Fruit fly (Drosophila melanogaster) whole organism, embryonic: ENCODE data around the gene GABA-B-R2.
A peak's percentile ranks its signal among the peaks of the same experiment; 100 is the strongest.

ENCODE experiments used
- B-H2 ChIP-seq: fragments of 200-800 bp; sonication (Bioruptor generic); optimal IDR thresholded peaks from 2 replicates; lab custom pipeline; 2018; ENCODE audit warnings: missing biosample characterization, mild to moderate bottlenecking, missing genetic modification characterization
- Bdp1 ChIP-seq: fragments of 200-800 bp; sonication (Bioruptor generic); optimal IDR thresholded peaks from 3 replicates; lab custom pipeline; 2016; ENCODE audit warnings: missing biosample characterization, missing genetic modification characterization
- CG11398 ChIP-seq: fragments of 200-800 bp; sonication (Bioruptor generic); optimal IDR thresholded peaks from 2 replicates; lab custom pipeline; 2016; ENCODE audit warnings: missing biosample characterization, missing genetic modification characterization
- CG12659 ChIP-seq: fragments of 200-800 bp; sonication (Bioruptor generic); optimal IDR thresholded peaks from 3 replicates; lab custom pipeline; 2017; ENCODE audit warnings: mild to moderate bottlenecking, missing biosample characterization, missing genetic modification reagents, missing genetic modification characterization
- CG15269 ChIP-seq: fragments of 200-800 bp; sonication (Bioruptor generic); optimal IDR thresholded peaks from 2 replicates; lab custom pipeline; 2018; ENCODE audit warnings: missing biosample characterization, mild to moderate bottlenecking, missing genetic modification characterization, moderate library complexity
- CG15514 ChIP-seq: fragments of 200-800 bp; sonication (Bioruptor generic); optimal IDR thresholded peaks from 3 replicates; lab custom pipeline; 2017; ENCODE audit warnings: missing biosample characterization, missing genetic modification characterization, mild to moderate bottlenecking, moderate library complexity, missing genetic modification reagents
- CG16813 ChIP-seq: fragments of 200-800 bp; sonication (Bioruptor generic); IDR thresholded peaks from 3 replicates; pipeline ENCODE4 v1.3.6; 2022; ENCODE audit warnings: missing biosample characterization, missing genetic modification characterization; ENCODE audit not compliant: partially characterized antibody
- CG17328 ChIP-seq: fragments of 200-800 bp; sonication (Bioruptor generic); IDR thresholded peaks from 2 replicates; pipeline ENCODE4 v1.3.6; 2022; ENCODE audit warnings: missing biosample characterization, missing genetic modification characterization
- CG18619 ChIP-seq: fragments of 200-800 bp; sonication (Bioruptor generic); optimal IDR thresholded peaks from 3 replicates; lab custom pipeline; 2017; ENCODE audit warnings: missing biosample characterization, mild to moderate bottlenecking, missing genetic modification characterization
- CG2116 ChIP-seq: fragments of 200-800 bp; sonication (Bioruptor generic); optimal IDR thresholded peaks from 3 replicates; lab custom pipeline; 2018; ENCODE audit warnings: missing biosample characterization, mild to moderate bottlenecking, missing genetic modification characterization
- CG34376 ChIP-seq: fragments of 200-800 bp; sonication (Bioruptor generic); optimal IDR thresholded peaks from 2 replicates; lab custom pipeline; 2018; ENCODE audit warnings: missing biosample characterization, mild to moderate bottlenecking, missing genetic modification characterization
- CG5245 ChIP-seq: fragments of 200-800 bp; sonication (Bioruptor generic); optimal IDR thresholded peaks from 3 replicates; lab custom pipeline; 2016; ENCODE audit warnings: missing biosample characterization, missing genetic modification characterization
- CG6654 ChIP-seq: fragments of 200-800 bp; sonication (Bioruptor generic); optimal IDR thresholded peaks from 2 replicates; lab custom pipeline; 2017; ENCODE audit warnings: missing biosample characterization, mild to moderate bottlenecking, missing genetic modification characterization
- CG7372 ChIP-seq: fragments of 200-800 bp; sonication (Bioruptor generic); IDR thresholded peaks from 2 replicates; pipeline ENCODE4 v1.3.6; 2022; ENCODE audit warnings: missing biosample characterization, missing genetic modification characterization
- CG7556 ChIP-seq: fragments of 200-800 bp; sonication (Bioruptor generic); optimal IDR thresholded peaks from 2 replicates; lab custom pipeline; 2017; ENCODE audit warnings: missing biosample characterization, mild to moderate bottlenecking, missing genetic modification characterization
- CG8359 ChIP-seq: fragments of 200-800 bp; sonication (Bioruptor generic); optimal IDR thresholded peaks from 2 replicates; lab custom pipeline; 2017; ENCODE audit warnings: missing biosample characterization, mild to moderate bottlenecking, missing genetic modification characterization, borderline replicate concordance
- Deaf1 ChIP-seq: fragments of 200-800 bp; optimal IDR thresholded peaks from 3 replicates; lab custom pipeline; 2019; ENCODE audit warnings: missing biosample characterization, mild to moderate bottlenecking, missing genetic modification characterization, moderate library complexity
- GATAe ChIP-seq: fragments of 200-800 bp; sonication (Bioruptor generic); conservative IDR thresholded peaks from 2 replicates; pipeline ENCODE4 v1.3.6; 2022; ENCODE audit warnings: missing biosample characterization, missing genetic modification characterization
- Hey ChIP-seq: fragments of 200-800 bp; sonication (Bioruptor generic); optimal IDR thresholded peaks from 3 replicates; lab custom pipeline; 2018; ENCODE audit warnings: missing biosample characterization, mild to moderate bottlenecking, missing genetic modification characterization
- Lhr ChIP-seq: fragments of 200-800 bp; sonication (Bioruptor generic); optimal IDR thresholded peaks from 3 replicates; lab custom pipeline; 2017; ENCODE audit warnings: mild to moderate bottlenecking, missing biosample characterization, missing genetic modification reagents, missing genetic modification characterization
- Med ChIP-seq: fragments of 200-800 bp; sonication (Bioruptor generic); peaks from one replicate; lab custom pipeline; 2016; ENCODE audit warnings: missing biosample characterization, missing genetic modification characterization, mild to moderate bottlenecking, inconsistent platforms, moderate library complexity
- Mes4 ChIP-seq: fragments of 200-800 bp; sonication (Bioruptor generic); optimal IDR thresholded peaks from 2 replicates; lab custom pipeline; 2016; ENCODE audit warnings: missing biosample characterization, missing genetic modification characterization
- NfI ChIP-seq: fragments of 200-800 bp; sonication (Bioruptor generic); optimal IDR thresholded peaks from 3 replicates; lab custom pipeline; 2018; ENCODE audit warnings: missing biosample characterization, mild to moderate bottlenecking, missing genetic modification characterization, moderate library complexity
- PHDP ChIP-seq: fragments of 200-800 bp; sonication (Bioruptor generic); optimal IDR thresholded peaks from 3 replicates; lab custom pipeline; 2018; ENCODE audit warnings: missing biosample characterization, mild to moderate bottlenecking, missing genetic modification characterization, moderate library complexity
- Pdp1 ChIP-seq, 2 experiments: fragments of 200-800 bp; sonication (Bioruptor generic); optimal IDR thresholded peaks; 3 replicates each; lab custom pipeline; 2016; ENCODE audit warnings: missing biosample characterization in 2 of 2, missing genetic modification characterization in 2 of 2, mild to moderate bottlenecking in 1 of 2, moderate library complexity in 1 of 2
- Taf1 ChIP-seq: fragments of 200-800 bp; sonication (Bioruptor generic); IDR thresholded peaks from 2 replicates; pipeline ENCODE4 v1.3.6; 2022; ENCODE audit warnings: missing biosample characterization, missing genetic modification characterization
- Xrp1 ChIP-seq: fragments of 200-800 bp; sonication (Bioruptor generic); IDR thresholded peaks from 2 replicates; pipeline ENCODE4 v1.3.6; 2022; ENCODE audit warnings: missing biosample characterization, missing genetic modification characterization
- aop ChIP-seq: fragments of 200-800 bp; sonication (Bioruptor generic); IDR thresholded peaks from 2 replicates; pipeline ENCODE4 v1.3.6; 2022; ENCODE audit warnings: missing biosample characterization, missing genetic modification characterization
- cato ChIP-seq: fragments of 200-800 bp; sonication (Bioruptor generic); optimal IDR thresholded peaks from 2 replicates; lab custom pipeline; 2016; ENCODE audit warnings: missing biosample characterization, missing genetic modification characterization, borderline replicate concordance
- caup ChIP-seq: fragments of 200-800 bp; sonication (Bioruptor generic); optimal IDR thresholded peaks from 3 replicates; lab custom pipeline; 2017; ENCODE audit warnings: missing biosample characterization, mild to moderate bottlenecking, missing genetic modification characterization, moderate library complexity; ENCODE audit not compliant: severe bottlenecking
- chinmo ChIP-seq: fragments of 200-800 bp; sonication (Bioruptor generic); IDR thresholded peaks from 4 replicates; pipeline ENCODE4 v1.3.6; 2022; ENCODE audit warnings: missing biosample characterization, missing genetic modification characterization; ENCODE audit not compliant: partially characterized antibody
- cwo ChIP-seq: fragments of 200-800 bp; sonication (Bioruptor generic); optimal IDR thresholded peaks from 3 replicates; lab custom pipeline; 2017; ENCODE audit warnings: missing biosample characterization, missing genetic modification characterization, mild to moderate bottlenecking, moderate library complexity, missing genetic modification reagents
- exex ChIP-seq: fragments of 200-800 bp; sonication (Bioruptor generic); optimal IDR thresholded peaks from 4 replicates; lab custom pipeline; 2018; ENCODE audit warnings: missing biosample characterization, mild to moderate bottlenecking, missing genetic modification characterization, moderate library complexity
- grn ChIP-seq: fragments of 200-800 bp; sonication (Bioruptor generic); optimal IDR thresholded peaks from 3 replicates; lab custom pipeline; 2017; ENCODE audit warnings: missing biosample characterization, missing genetic modification characterization
- kay ChIP-seq: fragments of 200-800 bp; sonication (Bioruptor generic); optimal IDR thresholded peaks from 2 replicates; lab custom pipeline; 2016; ENCODE audit warnings: missing biosample characterization, missing genetic modification characterization
- lab ChIP-seq: fragments of 200-800 bp; sonication (Bioruptor generic); optimal IDR thresholded peaks from 3 replicates; lab custom pipeline; 2017; ENCODE audit warnings: missing biosample characterization, missing genetic modification characterization, mild to moderate bottlenecking, moderate library complexity, missing genetic modification reagents
- lbe ChIP-seq: fragments of 200-800 bp; sonication (Bioruptor generic); optimal IDR thresholded peaks from 2 replicates; lab custom pipeline; 2016; ENCODE audit warnings: missing biosample characterization, mild to moderate bottlenecking, missing genetic modification characterization
- mirr ChIP-seq: fragments of 200-800 bp; sonication (Bioruptor generic); optimal IDR thresholded peaks from 3 replicates; lab custom pipeline; 2018; ENCODE audit warnings: missing biosample characterization, mild to moderate bottlenecking, missing genetic modification characterization
- nerfin-1 ChIP-seq: fragments of 200-800 bp; sonication (Bioruptor generic); optimal IDR thresholded peaks from 3 replicates; lab custom pipeline; 2019; ENCODE audit warnings: missing biosample characterization, mild to moderate bottlenecking, missing genetic modification characterization, moderate library complexity
- pb ChIP-seq: fragments of 200-800 bp; sonication (Bioruptor generic); optimal IDR thresholded peaks from 3 replicates; lab custom pipeline; 2016; ENCODE audit warnings: missing biosample characterization, missing genetic modification characterization
- pfk ChIP-seq: fragments of 200-800 bp; sonication (Bioruptor generic); optimal IDR thresholded peaks from 2 replicates; lab custom pipeline; 2018; ENCODE audit warnings: missing biosample characterization, mild to moderate bottlenecking, missing genetic modification characterization, moderate library complexity
- ranshi ChIP-seq: fragments of 200-800 bp; sonication (Bioruptor generic); IDR thresholded peaks from 2 replicates; pipeline ENCODE4 v1.3.6; 2022; ENCODE audit warnings: missing biosample characterization, missing genetic modification characterization
- row ChIP-seq: fragments of 200-800 bp; sonication (Bioruptor generic); IDR thresholded peaks from 3 replicates; pipeline ENCODE4 v1.3.6; 2022; ENCODE audit warnings: missing biosample characterization, missing genetic modification characterization
- salm ChIP-seq: fragments of 200-800 bp; sonication (Bioruptor generic); optimal IDR thresholded peaks from 2 replicates; lab custom pipeline; 2018; ENCODE audit warnings: missing biosample characterization, mild to moderate bottlenecking, missing genetic modification characterization
- sd ChIP-seq: fragments of 200-800 bp; sonication (Bioruptor generic); optimal IDR thresholded peaks from 3 replicates; lab custom pipeline; 2018; ENCODE audit warnings: missing biosample characterization, mild to moderate bottlenecking, missing genetic modification characterization, moderate library complexity
- sens ChIP-seq: fragments of 200-800 bp; sonication (Bioruptor generic); peaks from one replicate; lab custom pipeline; 2016; ENCODE audit warnings: missing biosample characterization, missing genetic modification characterization
- sna ChIP-seq: fragments of 200-800 bp; sonication (Bioruptor generic); IDR thresholded peaks from 2 replicates; pipeline ENCODE4 v1.3.6; 2022; ENCODE audit warnings: missing biosample characterization, missing genetic modification characterization; ENCODE audit not compliant: partially characterized antibody
- sug ChIP-seq: fragments of 200-800 bp; optimal IDR thresholded peaks from 2 replicates; lab custom pipeline; 2019; ENCODE audit warnings: missing biosample characterization, mild to moderate bottlenecking, missing genetic modification characterization, moderate library complexity

The GABA-B-R2 gene

dm6 chr3R:21758145-21758856, 17.3 kb downstream of the GABA-B-R2 start, which contains the start of gene CG42335:
Gene CG42335 (plus strand): TSS chr3R:21758764.
- TF ChIP-seq CG34376 (GFP tag; lab: Kevin White, UChicago), result peak; percentile 41
- peak; percentile 35 for TF ChIP-seq Med (GFP tag; lab: Kevin White, UChicago)
- no peak for TF ChIP-seq CG11398 (GFP tag; lab: Kevin White, UChicago)
- no peak for TF ChIP-seq kay
- no peak for TF ChIP-seq pb (GFP tag; lab: Kevin White, UChicago)
- TF ChIP-seq CG8359, result no peak
- TF ChIP-seq caup, result peak; percentile 3
- TF ChIP-seq chinmo, result 0 out of 4 replicates have a peak, but pooled peaks have one; percentile 36
- TF ChIP-seq GATAe, result peak; percentile 60
- TF ChIP-seq Lhr (GFP tag; lab: Kevin White, UChicago), result no peak
- no peak for TF ChIP-seq CG5245 (GFP tag; lab: Kevin White, UChicago)
- no peak for TF ChIP-seq lbe
- TF ChIP-seq NfI (GFP tag; lab: Kevin White, UChicago), result no peak
- peak; percentile 42 for TF ChIP-seq sens
- TF ChIP-seq Deaf1, result peak; percentile 27
- no peak for TF ChIP-seq CG7556 (GFP tag; lab: Kevin White, UChicago)
- no peak for TF ChIP-seq CG6654
- peak; percentile 99 for TF ChIP-seq sug (tag; lab: Kevin White, UChicago)
- peak; percentile 80 for TF ChIP-seq grn (GFP tag; lab: Kevin White, UChicago)
- no peak for TF ChIP-seq Pdp1 (GFP tag; optimal IDR thresholded peaks at IDR 0.05; lab: Kevin White, UChicago)
- no peak for TF ChIP-seq CG12659 (GFP tag; lab: Kevin White, UChicago)
- TF ChIP-seq mirr (GFP tag; lab: Kevin White, UChicago), result peak; percentile 78
- no peak for TF ChIP-seq row
- no peak for TF ChIP-seq CG15269 (tag; lab: Kevin White, UChicago)
- peak; percentile 69 for TF ChIP-seq exex (tag; lab: Kevin White, UChicago)
- TF ChIP-seq sd (tag; lab: Kevin White, UChicago), result peak; percentile 66
- peak; percentile 13 for TF ChIP-seq CG15514 (GFP tag; lab: Kevin White, UChicago)
- TF ChIP-seq Hey (tag; lab: Kevin White, UChicago), result peak; percentile 56

- TF ChIP-seq lab (GFP tag; lab: Kevin White, UChicago) (peak; percentile 2), CG17328 (no peak), cwo (peak; percentile 66), Xrp1 (GFP tag; lab: Robert Waterston, UW) (no peak), CG2116 (GFP tag; lab: Kevin White, UChicago) (no peak), salm (tag; lab: Kevin White, UChicago) (no peak), PHDP (no peak), sna (GFP tag; lab: Robert Waterston, UW) (no peak), Taf1 (no peak), Mes4 (GFP tag; lab: Kevin White, UChicago) (no peak), CG18619 (GFP tag; lab: Kevin White, UChicago) (no peak), ranshi (no peak), Bdp1 (GFP tag; lab: Kevin White, UChicago) (no peak), CG7372 (GFP tag; lab: Robert Waterston, UW) (no peak), cato (GFP tag; lab: Kevin White, UChicago) (no peak), CG16813 (GFP tag; lab: Robert Waterston, UW) (no peak), pfk (GFP tag; lab: Kevin White, UChicago) (no peak), sug (tag; lab: Kevin White, UChicago) (peak; percentile 34), nerfin-1 (tag; lab: Kevin White, UChicago) (no peak), aop (no peak), B-H2 (GFP tag; lab: Kevin White, UChicago) (peak; percentile 13)
- TF ChIP-seq, all 482 proteins: peak for 4
Measured at dm6 chr3R:21757550-21757949, 18.1 kb downstream of the GABA-B-R2 start.
